Worm (Caenorhabditis elegans): ENCODE data around the gene srm-5.
"Not testable (repeated sequence)": the region's sequence is repeated elsewhere in the genome, so short reads cannot be mapped to it uniquely, and the experiment has no call there.

srm-5 gene

ce11 chrV:14294396-14294795, 40.6 kb upstream of the srm-5 start, which contains the start of gene F14D7.9:
Gene F14D7.9, plus strand, starts transcription at chrV:14294696.
- TF ChIP-seq nhr-11 (tag; optimal IDR thresholded peaks at IDR 0.05): no peak
- TF ChIP-seq ZK546.5 (tag; optimal IDR thresholded peaks at IDR 0.05): no peak

DNA sequence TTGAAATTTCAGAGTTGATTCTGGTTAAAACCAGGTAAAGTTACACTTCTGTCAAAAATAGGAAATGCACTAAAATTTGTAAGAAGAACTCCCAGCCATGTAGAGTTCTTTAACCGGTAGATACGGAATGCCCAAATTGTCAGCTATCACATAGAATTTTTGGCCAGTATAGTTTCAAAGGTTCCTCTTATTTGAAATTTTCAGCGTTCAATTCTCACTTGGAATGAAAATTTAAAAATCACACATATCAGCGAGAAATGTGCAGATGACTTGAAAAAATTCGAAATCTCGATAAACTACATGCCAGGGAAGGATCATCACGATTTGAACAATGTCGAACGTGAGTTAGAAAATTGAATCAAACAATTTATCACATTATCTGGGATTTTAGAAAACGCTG, 38.5 kb upstream of the srm-5 start, which contains the start of gene F14D7.3:
Gene F14D7.3, plus strand, starts transcription at position 301 of the 400 bp plus-strand sequence.
- no peak for TF ChIP-seq nhr-77 (tag; optimal IDR thresholded peaks at IDR 0.05)
- TF ChIP-seq ama-1 (optimal IDR thresholded peaks at IDR 0.05): no peak
- TF ChIP-seq ceh-28 (tag; optimal IDR thresholded peaks at IDR 0.05): no peak
- no peak for TF ChIP-seq lin-15B (tag; optimal IDR thresholded peaks at IDR 0.05)
- no peak for TF ChIP-seq mdl-1 (tag; optimal IDR thresholded peaks at IDR 0.05)
- TF ChIP-seq unc-39 (tag; optimal IDR thresholded peaks at IDR 0.05): no peak
- TF ChIP-seq fos-1 (tag; optimal IDR thresholded peaks at IDR 0.05): no peak
- TF ChIP-seq nhr-43 (tag; optimal IDR thresholded peaks at IDR 0.05; ENCODE audit: poor library complexity, severe bottlenecking): no peak
- TF ChIP-seq nhr-237 (tag; optimal IDR thresholded peaks at IDR 0.05): no peak
- TF ChIP-seq skn-1 (tag; optimal IDR thresholded peaks at IDR 0.05): no peak
- TF ChIP-seq unc-62 (GFP tag; optimal IDR thresholded peaks at IDR 0.05): no peak
- no peak for TF ChIP-seq egl-5 (tag; optimal IDR thresholded peaks at IDR 0.05)
- TF ChIP-seq tbx-2 (tag; optimal IDR thresholded peaks at IDR 0.05): no peak
- TF ChIP-seq aly-2 (tag; optimal IDR thresholded peaks at IDR 0.05): no peak
- no peak for TF ChIP-seq daf-12 (tag; optimal IDR thresholded peaks at IDR 0.05)
- no peak for TF ChIP-seq nhr-76 (tag; optimal IDR thresholded peaks at IDR 0.05)
- no peak for TF ChIP-seq ZK546.5 (tag; optimal IDR thresholded peaks at IDR 0.05)

DNA sequence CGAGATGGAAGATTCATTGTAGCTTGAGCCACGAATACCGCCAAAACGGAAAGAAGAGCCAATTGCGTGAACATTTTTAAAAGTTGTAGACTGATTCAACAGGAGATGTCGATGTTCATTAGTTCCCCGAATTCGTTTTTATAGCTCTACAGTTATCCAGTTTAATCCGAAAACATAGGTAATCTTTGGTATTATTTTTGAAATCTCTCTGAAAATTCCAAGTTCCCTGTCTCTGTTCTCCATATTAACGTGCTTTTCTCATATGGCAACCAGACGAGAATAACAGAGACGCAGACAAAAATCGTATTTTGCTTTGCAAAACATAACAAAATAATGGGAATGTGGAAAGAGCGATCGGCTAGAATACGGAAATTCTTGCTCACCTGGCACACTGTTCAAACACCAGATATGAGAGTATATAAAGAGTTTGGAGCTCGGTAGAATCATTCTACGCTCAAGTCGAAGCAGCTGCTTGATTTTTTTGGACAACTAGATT, 35.4 kb upstream of the srm-5 start, which contains the start of the genes spig-3 and F14D7.12:
Gene spig-3, minus strand, starts transcription at position 101 of the 496 bp plus-strand sequence.
Gene F14D7.12, plus strand, starts transcription at position 446 of the 496 bp plus-strand sequence.
- TF ChIP-seq jun-1 (tag; optimal IDR thresholded peaks at IDR 0.05) (no peak), eor-1 (tag; optimal IDR thresholded peaks at IDR 0.05) (no peak), nhr-67 (tag; optimal IDR thresholded peaks at IDR 0.05) (no peak), snpc-4 (tag; optimal IDR thresholded peaks at IDR 0.05) (no peak), mdl-1 (tag; optimal IDR thresholded peaks at IDR 0.05) (no peak), elt-2 (tag; optimal IDR thresholded peaks at IDR 0.05) (no peak), nhr-11 (tag; optimal IDR thresholded peaks at IDR 0.05) (no peak), ama-1 (optimal IDR thresholded peaks at IDR 0.05) (no peak), sea-2 (GFP tag; optimal IDR thresholded peaks at IDR 0.05) (no peak), pha-4 (tag; optimal IDR thresholded peaks at IDR 0.05) (no peak), R02D3.7 (tag; optimal IDR thresholded peaks at IDR 0.05) (no peak)

DNA sequence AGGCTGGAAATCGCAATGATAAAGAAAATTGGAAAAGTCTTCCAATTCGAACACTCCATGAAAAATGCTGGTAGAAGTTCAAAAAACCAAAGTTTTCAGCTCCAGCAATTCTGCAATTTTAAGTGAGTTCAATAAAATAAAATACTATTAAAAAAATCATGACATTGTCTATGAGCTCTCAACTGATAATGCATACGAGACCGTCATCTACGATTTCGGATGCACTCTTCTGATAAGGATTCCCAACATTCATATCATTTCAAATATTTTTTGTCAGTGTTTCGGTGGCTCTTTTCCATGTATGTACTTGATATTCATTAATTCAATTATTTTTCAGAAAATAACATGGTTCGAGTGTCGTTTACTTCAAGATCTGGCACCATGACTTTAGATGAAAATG, 33.9 kb upstream of the srm-5 start, which contains the start of gene F14D7.6:
Gene F14D7.6, plus strand, starts transcription at position 338 of the 400 bp plus-strand sequence.
- TF ChIP-seq unc-39 (tag; optimal IDR thresholded peaks at IDR 0.05): no peak
- peak; percentile 59 for TF ChIP-seq elt-2 (tag; optimal IDR thresholded peaks at IDR 0.05)
- TF ChIP-seq pqm-1 (tag; optimal IDR thresholded peaks at IDR 0.05): peak; percentile 33

DNA sequence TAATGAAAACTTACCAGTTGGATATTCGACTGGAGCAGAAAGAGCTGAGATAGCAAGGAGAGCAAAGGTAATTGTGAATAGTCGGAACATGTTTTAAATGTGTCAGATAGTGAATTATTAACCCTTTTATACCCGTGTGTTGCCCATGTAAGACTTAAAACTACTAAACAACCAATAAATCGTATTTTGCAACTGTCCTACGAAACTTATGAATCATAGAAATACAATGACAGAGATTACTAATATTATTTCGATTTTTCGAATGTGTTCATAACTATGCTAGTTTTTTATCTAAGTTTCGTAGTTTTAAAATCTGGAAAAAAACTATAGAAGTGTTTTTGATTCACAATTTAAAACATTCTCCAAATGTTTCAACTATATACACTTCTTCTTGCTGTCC, 28.2 kb upstream of the srm-5 start, which contains the start of gene spig-4:
Gene spig-4, minus strand, starts transcription at position 101 of the 400 bp plus-strand sequence.
- not testable (repeated sequence) for TF ChIP-seq unc-39, ceh-28, lin-39 (tag; optimal IDR thresholded peaks at IDR 0.05)

DNA sequence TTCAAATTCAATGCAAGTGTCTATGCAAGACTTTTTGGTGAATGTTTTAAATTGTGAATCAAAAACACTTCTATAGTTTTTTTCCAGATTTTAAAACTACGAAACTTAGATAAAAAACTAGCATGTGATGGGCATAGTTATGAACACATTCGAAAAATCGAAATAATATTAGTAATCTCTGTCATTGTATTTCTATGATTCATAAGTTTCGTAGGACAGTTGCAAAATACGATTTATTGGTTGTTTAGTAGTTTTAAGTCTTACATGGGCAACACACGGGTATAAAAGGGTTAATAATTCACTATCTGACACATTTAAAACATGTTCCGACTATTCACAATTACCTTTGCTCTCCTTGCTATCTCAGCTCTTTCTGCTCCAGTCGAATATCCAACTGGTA, 26.8 kb upstream of the srm-5 start, which contains the start of gene spig-5:
Gene spig-5, plus strand, starts transcription at position 301 of the 400 bp plus-strand sequence.
- TF ChIP-seq egl-27, eor-1, nhr-77 (tag; optimal IDR thresholded peaks at IDR 0.05): not testable (repeated sequence)

DNA sequence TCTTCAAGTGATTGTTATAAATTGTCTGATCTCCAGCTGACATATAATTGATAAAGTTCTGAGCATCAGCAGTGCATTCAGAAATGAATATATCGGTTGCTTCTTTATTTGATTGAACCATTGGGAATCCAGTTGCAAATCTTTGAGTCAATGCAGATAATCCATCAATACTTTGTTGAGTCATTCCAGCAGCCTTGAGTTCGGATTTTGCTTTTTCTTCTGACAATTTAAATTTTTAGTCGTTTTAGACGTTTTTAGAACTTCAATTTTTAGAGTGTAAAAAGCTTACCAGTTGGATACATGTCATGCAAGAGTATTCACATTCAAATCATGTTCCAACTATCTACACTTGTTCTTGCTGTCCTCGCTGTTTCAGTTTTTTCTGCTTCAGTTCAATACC, 25.4 kb upstream of the srm-5 start, which contains the start of gene F14D7.14:
Gene F14D7.14, plus strand, starts transcription at position 301 of the 400 bp plus-strand sequence.
- not testable (repeated sequence) for TF ChIP-seq fkh-2 (tag; optimal IDR thresholded peaks at IDR 0.05); ama-1 (optimal IDR thresholded peaks at IDR 0.05); ceh-82 (tag; optimal IDR thresholded peaks at IDR 0.05)
